Worm (Caenorhabditis elegans) whole organism, young adult: ENCODE measurements around the gene mec-14.
A peak's percentile ranks its signal among the peaks of the same experiment; 100 is the strongest.

Experiments used
- B0035.1 ChIP-seq: sonication (generic microtip); optimal IDR thresholded peaks from 2 replicates; lab custom pipeline; 2016; ENCODE audit warnings: missing genetic modification characterization, mild to moderate bottlenecking, missing compliant biosample characterization, missing genotype, missing genetic modification reagents
- B0261.1 ChIP-seq: sonication (generic microtip); optimal IDR thresholded peaks from 2 replicates; lab custom pipeline; 2016; ENCODE audit warnings: mild to moderate bottlenecking, missing genetic modification characterization, moderate library complexity, missing compliant biosample characterization
- B0336.3 ChIP-seq: fragments of 200-800 bp; sonication (Bioruptor generic); IDR thresholded peaks from 2 replicates; pipeline ENCODE4 v1.3.6; 2022; ENCODE audit warnings: missing genetic modification characterization, missing compliant biosample characterization
- D2030.7 ChIP-seq: fragments of 200-800 bp; sonication (Bioruptor generic); IDR thresholded peaks from 2 replicates; pipeline ENCODE4 v1.3.6; 2022; ENCODE audit warnings: missing genetic modification reagents, missing genetic modification characterization, missing compliant biosample characterization
- F10E7.11 ChIP-seq: sonication (generic microtip); optimal IDR thresholded peaks from 2 replicates; lab custom pipeline; 2017; ENCODE audit warnings: mild to moderate bottlenecking, missing genetic modification characterization, moderate library complexity, missing compliant biosample characterization
- F52B5.7 ChIP-seq: sonication (generic microtip); optimal IDR thresholded peaks from 2 replicates; lab custom pipeline; 2016; ENCODE audit warnings: mild to moderate bottlenecking, missing genetic modification characterization, missing compliant biosample characterization
- F57A8.1 ChIP-seq: fragments of 200-800 bp; sonication (Bioruptor generic); optimal IDR thresholded peaks from 2 replicates; lab custom pipeline; 2018; ENCODE audit warnings: mild to moderate bottlenecking, missing genetic modification characterization, moderate library complexity, missing compliant biosample characterization
- F57C9.4 ChIP-seq: sonication (generic microtip); optimal IDR thresholded peaks from 2 replicates; lab custom pipeline; 2017; ENCODE audit warnings: mild to moderate bottlenecking, missing genetic modification characterization, missing compliant biosample characterization
- K12H6.12 ChIP-seq: fragments of 200-800 bp; sonication (Bioruptor generic); optimal IDR thresholded peaks from 2 replicates; lab custom pipeline; 2018; ENCODE audit warnings: mild to moderate bottlenecking, missing genetic modification characterization, missing compliant biosample characterization
- T07F8.4 ChIP-seq: sonication (generic microtip); optimal IDR thresholded peaks from 2 replicates; lab custom pipeline; 2016; ENCODE audit warnings: mild to moderate bottlenecking, missing genetic modification characterization, moderate library complexity, missing compliant biosample characterization
- Y53G8AR.9 ChIP-seq: fragments of 200-800 bp; sonication (Bioruptor generic); conservative IDR thresholded peaks from 2 replicates; pipeline ENCODE4 v1.3.6; 2022; ENCODE audit warnings: missing genetic modification reagents, missing genetic modification characterization, missing compliant biosample characterization
- Y79H2A.3 ChIP-seq: fragments of 200-800 bp; sonication (Bioruptor generic); conservative IDR thresholded peaks from 2 replicates; pipeline ENCODE4 v1.3.6; 2022; ENCODE audit warnings: missing genetic modification reagents, missing genetic modification characterization, missing compliant biosample characterization
- Y95B8A.8 ChIP-seq: fragments of 200-800 bp; sonication (Bioruptor generic); IDR thresholded peaks from 2 replicates; pipeline ENCODE4 v1.3.6; 2022; ENCODE audit warnings: missing genetic modification reagents, missing genetic modification characterization, missing compliant biosample characterization
- ama-1 ChIP-seq, 3 experiments: fragments of 150-350 bp in 1 of 3; sonication (generic microtip) in 2 of 3; optimal IDR thresholded peaks; 2 replicates each; lab custom pipeline; 2014 to 2018; ENCODE audit warnings: missing biosample characterization in 2 of 3, missing genetic modification characterization in 2 of 3, missing genetic modification reagents in 2 of 3
- aptf-3 ChIP-seq: fragments of 200-800 bp; sonication (Bioruptor generic); IDR thresholded peaks from 2 replicates; pipeline ENCODE4 v1.3.6; 2022; ENCODE audit warnings: missing genetic modification characterization, missing compliant biosample characterization
- athp-1 ChIP-seq: sonication (generic microtip); optimal IDR thresholded peaks from 2 replicates; lab custom pipeline; 2017; ENCODE audit warnings: mild to moderate bottlenecking, missing genetic modification characterization, missing compliant biosample characterization
- ceh-100 ChIP-seq: fragments of 200-800 bp; sonication (Bioruptor generic); IDR thresholded peaks from 2 replicates; pipeline ENCODE4 v1.3.6; 2022; ENCODE audit warnings: missing genetic modification reagents, missing genetic modification characterization, missing compliant biosample characterization
- ceh-91 ChIP-seq: fragments of 200-800 bp; sonication (Bioruptor generic); IDR thresholded peaks from 2 replicates; pipeline ENCODE4 v1.3.6; 2022; ENCODE audit warnings: missing genetic modification reagents, missing genetic modification characterization, missing compliant biosample characterization
- egrh-3 ChIP-seq: fragments of 200-800 bp; sonication (Bioruptor generic); IDR thresholded peaks from 2 replicates; pipeline ENCODE4 v1.3.6; 2022; ENCODE audit warnings: missing genetic modification reagents, missing genetic modification characterization, missing compliant biosample characterization
- fkh-3 ChIP-seq: sonication (generic microtip); optimal IDR thresholded peaks from 2 replicates; lab custom pipeline; 2016; ENCODE audit warnings: mild to moderate bottlenecking, missing genetic modification characterization, missing compliant biosample characterization
- hlh-12 ChIP-seq: sonication (generic microtip); optimal IDR thresholded peaks from 2 replicates; lab custom pipeline; 2016; ENCODE audit warnings: missing genetic modification characterization, missing compliant biosample characterization
- hlh-26 ChIP-seq: fragments of 200-800 bp; sonication (Bioruptor generic); conservative IDR thresholded peaks from 2 replicates; pipeline ENCODE4 v1.3.6; 2022; ENCODE audit warnings: missing genetic modification reagents, missing genetic modification characterization, missing compliant biosample characterization
- lsy-27 ChIP-seq: sonication (generic microtip); optimal IDR thresholded peaks from 2 replicates; lab custom pipeline; 2017; ENCODE audit warnings: missing genetic modification characterization, mild to moderate bottlenecking, missing compliant biosample characterization, antibody characterized with exemption, missing genotype, borderline replicate concordance; ENCODE audit not compliant: insufficient read depth
- madf-10 ChIP-seq: sonication (generic microtip); optimal IDR thresholded peaks from 2 replicates; lab custom pipeline; 2016; ENCODE audit warnings: mild to moderate bottlenecking, missing genetic modification characterization, missing compliant biosample characterization
- madf-3 ChIP-seq: fragments of 200-800 bp; sonication (Bioruptor generic); IDR thresholded peaks from 2 replicates; pipeline ENCODE4 v1.3.6; 2022; ENCODE audit warnings: missing genetic modification reagents, missing genetic modification characterization, missing compliant biosample characterization
- madf-8 ChIP-seq: fragments of 200-800 bp; sonication (Bioruptor generic); conservative IDR thresholded peaks from 2 replicates; pipeline ENCODE4 v1.3.6; 2022; ENCODE audit warnings: missing genetic modification reagents, missing genetic modification characterization, missing compliant biosample characterization
- nhr-90 ChIP-seq: sonication (generic microtip); optimal IDR thresholded peaks from 2 replicates; lab custom pipeline; 2016; ENCODE audit warnings: missing genotype, mild to moderate bottlenecking, missing genetic modification characterization, missing compliant biosample characterization
- pbrm-1 ChIP-seq: fragments of 200-800 bp; sonication (Bioruptor generic); IDR thresholded peaks from 2 replicates; pipeline ENCODE4 v1.3.6; 2022; ENCODE audit warnings: missing genetic modification reagents, missing genetic modification characterization, missing compliant biosample characterization
- rcor-1 ChIP-seq: fragments of 200-800 bp; sonication (Bioruptor generic); IDR thresholded peaks from 2 replicates; pipeline ENCODE4 v1.3.6; 2022; ENCODE audit warnings: missing genetic modification reagents, missing genetic modification characterization, missing compliant biosample characterization
- rec-8 ChIP-seq, 2 experiments: sonication (generic microtip); optimal IDR thresholded peaks; 2 replicates each; lab custom pipeline; 2016; ENCODE audit warnings: mild to moderate bottlenecking in 2 of 2, missing genetic modification characterization in 2 of 2, missing genetic modification reagents in 2 of 2, missing genotype in 2 of 2, missing biosample characterization in 1 of 2, missing compliant biosample characterization in 1 of 2, moderate library complexity in 1 of 2
- rpc-1 ChIP-seq, 2 experiments: fragments of 150-350 bp in 1 of 2; sonication (generic microtip) in 1 of 2; optimal IDR thresholded peaks; 2 replicates each; lab custom pipeline; 2014 to 2018; ENCODE audit warnings: missing biosample characterization in 1 of 2, missing genetic modification characterization in 1 of 2, missing genetic modification reagents in 1 of 2, missing genotype in 1 of 2
- snpc-4 ChIP-seq, 5 experiments: fragments of 150-350 bp in 1 of 5; sonication (generic microtip) in 4 of 5; optimal IDR thresholded peaks; 2 replicates each; lab custom pipeline; 2014 to 2018; ENCODE audit warnings: missing genetic modification characterization in 5 of 5, missing biosample characterization in 3 of 5, antibody characterized with exemption in 2 of 5, mild to moderate bottlenecking in 2 of 5, missing compliant biosample characterization in 2 of 5, missing genotype in 2 of 5, moderate library complexity in 2 of 5, missing genetic modification reagents in 1 of 5
- sptf-2 ChIP-seq: fragments of 200-800 bp; sonication (Bioruptor generic); optimal IDR thresholded peaks from 2 replicates; lab custom pipeline; 2018; ENCODE audit warnings: mild to moderate bottlenecking, missing genetic modification characterization, missing compliant biosample characterization
- unc-62 ChIP-seq: fragments of 150-350 bp; optimal IDR thresholded peaks from 2 replicates; lab custom pipeline; 2014; ENCODE audit warnings: missing biosample characterization, missing genetic modification reagents, missing genetic modification characterization
- ztf-18 ChIP-seq: sonication (generic microtip); optimal IDR thresholded peaks from 2 replicates; lab custom pipeline; 2016; ENCODE audit warnings: missing genotype, mild to moderate bottlenecking, missing genetic modification characterization, missing compliant biosample characterization
- ztf-26 ChIP-seq: sonication (generic microtip); optimal IDR thresholded peaks from 2 replicates; lab custom pipeline; 2017; ENCODE audit warnings: missing genetic modification characterization, missing compliant biosample characterization
- ztf-28 ChIP-seq: fragments of 200-800 bp; sonication (Bioruptor generic); IDR thresholded peaks from 2 replicates; pipeline ENCODE4 v1.3.6; 2022; ENCODE audit warnings: missing genetic modification reagents, missing genetic modification characterization, missing compliant biosample characterization
- ztf-6 ChIP-seq: fragments of 200-800 bp; sonication (Bioruptor generic); IDR thresholded peaks from 2 replicates; pipeline ENCODE4 v1.3.6; 2022; ENCODE audit warnings: missing genetic modification reagents, missing genetic modification characterization, missing compliant biosample characterization

Gene mec-14

DNA sequence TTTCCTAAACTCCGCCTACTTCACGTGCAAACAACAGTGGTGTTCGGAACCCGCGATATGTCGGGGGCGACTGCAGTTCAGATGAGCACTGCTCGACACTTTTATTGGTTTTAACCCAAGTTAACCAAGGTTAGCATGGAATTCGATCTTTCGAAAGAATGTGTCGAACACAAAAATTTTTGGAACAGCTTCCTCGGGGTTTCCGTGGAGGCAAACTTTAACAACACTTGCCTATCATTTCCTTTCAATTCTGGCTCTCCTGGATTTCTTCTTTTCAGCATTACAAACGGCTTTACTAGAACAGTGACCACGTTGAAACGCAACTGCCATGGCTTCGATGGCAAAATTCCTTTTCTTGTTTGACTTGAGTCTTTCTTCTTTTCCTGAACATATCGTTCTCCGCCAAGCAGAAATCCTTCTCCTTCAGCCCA is 51.5 kb downstream of the mec-14 start (continued):
- TF ChIP-seq ceh-100 (GFP tag; lab: Robert Waterston, UW): peak; percentile 59
- peak; percentile 88 for TF ChIP-seq B0336.3 (GFP tag; lab: Robert Waterston, UW)
- TF ChIP-seq ztf-6: no peak
- TF ChIP-seq madf-3 (GFP tag; lab: Robert Waterston, UW): no peak
- 0 out of 2 replicates have a peak, but pooled peaks have one; percentile 49 for TF ChIP-seq Y95B8A.8
- TF ChIP-seq snpc-4 (GFP tag; optimal IDR thresholded peaks at IDR 0.05; lab: Kevin White, UChicago): peak; percentile 98
- TF ChIP-seq snpc-4 (tag; optimal IDR thresholded peaks at IDR 0.05; lab: Kevin White, UChicago): peak; percentile 98 to 100 (median 99)
- TF ChIP-seq F10E7.11 (tag; lab: Kevin White, UChicago): no peak
- TF ChIP-seq sptf-2 (GFP tag; lab: Kevin White, UChicago): no peak
- TF ChIP-seq F57C9.4 (tag; lab: Kevin White, UChicago): peak; percentile 40
- TF ChIP-seq rec-8 (tag; optimal IDR thresholded peaks at IDR 0.05; lab: Kevin White, UChicago): no peak
- TF ChIP-seq madf-8 (GFP tag; lab: Robert Waterston, UW): 0 out of 2 replicates have a peak, but pooled peaks have one; percentile 16
- no peak for TF ChIP-seq aptf-3 (GFP tag; lab: Robert Waterston, UW)
- TF ChIP-seq egrh-3 (GFP tag; lab: Robert Waterston, UW): peak; percentile 38; the same call in 1 of the 2 replicates
- TF ChIP-seq B0261.1 (tag; lab: Kevin White, UChicago): peak; percentile 3
- peak; percentile 1 for TF ChIP-seq ztf-26 (tag; lab: Kevin White, UChicago)
- no peak for TF ChIP-seq nhr-90 (tag; lab: Kevin White, UChicago)
- peak; percentile 59 for TF ChIP-seq ztf-18 (tag; lab: Kevin White, UChicago)
- TF ChIP-seq fkh-3 (tag; lab: Kevin White, UChicago): peak; percentile 92
- no peak for TF ChIP-seq hlh-26 (GFP tag; lab: Robert Waterston, UW)
- peak; percentile 97 for TF ChIP-seq D2030.7 (GFP tag; lab: Robert Waterston, UW)
- no peak for TF ChIP-seq F57A8.1 (GFP tag; lab: Kevin White, UChicago)
- peak; percentile 82 for TF ChIP-seq ama-1 (optimal IDR thresholded peaks at IDR 0.05; lab: Kevin White, UChicago)
- TF ChIP-seq ama-1 (GFP tag; optimal IDR thresholded peaks at IDR 0.05; lab: Kevin White, UChicago): no peak
- TF ChIP-seq lsy-27 (tag; lab: Kevin White, UChicago): peak; percentile 21
- TF ChIP-seq madf-10 (tag; lab: Kevin White, UChicago): peak; percentile 67
- no peak for TF ChIP-seq ceh-91 (GFP tag; lab: Robert Waterston, UW)
- TF ChIP-seq B0035.1 (tag; lab: Kevin White, UChicago): no peak
- peak; percentile 86 for TF ChIP-seq rcor-1
- no peak for TF ChIP-seq ztf-28
- TF ChIP-seq hlh-12 (tag; lab: Kevin White, UChicago): no peak
- TF ChIP-seq rpc-1 (optimal IDR thresholded peaks at IDR 0.05; lab: Kevin White, UChicago): no peak
- TF ChIP-seq rpc-1 (tag; optimal IDR thresholded peaks at IDR 0.05; lab: Kevin White, UChicago): peak; percentile 9
- TF ChIP-seq Y79H2A.3 (GFP tag; lab: Robert Waterston, UW): no peak
- no peak for TF ChIP-seq T07F8.4 (tag; lab: Kevin White, UChicago)
- TF ChIP-seq unc-62 (GFP tag; lab: Kevin White, UChicago): no peak
- TF ChIP-seq F52B5.7 (tag; lab: Kevin White, UChicago): peak; percentile 35
- TF ChIP-seq K12H6.12: no peak
- TF ChIP-seq athp-1 (tag; lab: Kevin White, UChicago): peak; percentile 47
- peak; percentile 73 for TF ChIP-seq Y53G8AR.9 (GFP tag; lab: Robert Waterston, UW)
- peak; percentile 98 for TF ChIP-seq pbrm-1 (GFP tag; lab: Robert Waterston, UW)
- TF ChIP-seq, all 124 proteins: peak for 73
